2 fruit fly cellular contexts compared by ENCODE assay signal in the genomic region with DNA sequence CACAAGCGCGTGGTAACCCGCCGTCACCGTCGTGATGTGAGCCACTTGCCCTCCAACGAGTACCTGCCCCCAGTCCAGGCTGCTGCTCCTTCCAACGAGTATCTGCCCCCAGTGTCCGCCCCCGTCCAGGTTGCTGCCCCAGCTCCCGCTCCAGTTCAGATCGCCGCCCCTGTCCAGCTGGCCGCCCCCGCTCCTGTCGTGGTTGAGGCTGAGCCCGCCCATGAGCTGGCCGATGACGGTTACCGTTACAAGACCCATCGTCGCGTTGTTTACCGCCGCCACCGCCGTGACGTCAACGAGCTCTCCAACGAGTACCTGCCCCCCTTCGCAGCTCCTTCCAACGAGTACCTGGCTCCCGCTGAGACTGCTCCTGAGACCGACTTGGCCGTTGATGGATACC.
TF ChIP-seq lines count a peak whose summit lies in the region.

No protein-coding gene starts in this region.

- TF ChIP-seq CTCF in whole organism, embryonic (GFP tag; optimal IDR thresholded peaks at IDR 0.05; lab: Kevin White, UChicago) = no peak

TF ChIP-seq in whole organism, embryonic, 481 proteins besides CTCF, POLR2A, EP300 and RAD21 (continues in another document):
- TF ChIP-seq NK7.1 (GFP tag; optimal IDR thresholded peaks at IDR 0.05; lab: Kevin White, UChicago) (no peak), Med (GFP tag; lab: Kevin White, UChicago) (peak; percentile 11), CG10274 (GFP tag; optimal IDR thresholded peaks at IDR 0.05; lab: Kevin White, UChicago) (no peak), CG4282 (GFP tag; optimal IDR thresholded peaks at IDR 0.05; lab: Kevin White, UChicago) (no peak), Bteb2 (GFP tag; optimal IDR thresholded peaks at IDR 0.05; lab: Kevin White, UChicago) (no peak), dysf (GFP tag; IDR thresholded peaks at IDR 0.05; lab: Robert Waterston, UW) (0 out of 3 replicates have a peak, but pooled peaks have one; percentile 25), pros (GFP tag; optimal IDR thresholded peaks at IDR 0.05; lab: Kevin White, UChicago) (no peak), CG2120 (GFP tag; optimal IDR thresholded peaks at IDR 0.05; lab: Kevin White, UChicago) (no peak), cg (GFP tag; optimal IDR thresholded peaks at IDR 0.05; lab: Kevin White, UChicago) (no peak), Hand (GFP tag; optimal IDR thresholded peaks at IDR 0.05; lab: Kevin White, UChicago) (no peak), gro (GFP tag; optimal IDR thresholded peaks at IDR 0.05; lab: Kevin White, UChicago) (no peak), Rfx (GFP tag; IDR thresholded peaks at IDR 0.05; lab: Robert Waterston, UW) (peak; percentile 44), CG6175 (GFP tag; IDR thresholded peaks at IDR 0.05; lab: Robert Waterston, UW) (peak; percentile 10; the same call in 1 of the 3 replicates), sd (tag; optimal IDR thresholded peaks at IDR 0.05; lab: Kevin White, UChicago) (no peak), CG6654 (GFP tag; optimal IDR thresholded peaks at IDR 0.05; lab: Kevin White, UChicago) (no peak), hth (optimal IDR thresholded peaks at IDR 0.05; lab: Kevin White, UChicago) (no peak), pfk (GFP tag; optimal IDR thresholded peaks at IDR 0.05; lab: Kevin White, UChicago) (no peak), kni (GFP tag; optimal IDR thresholded peaks at IDR 0.05; lab: Kevin White, UChicago) (no peak), ttk (GFP tag; IDR thresholded peaks at IDR 0.05; lab: Robert Waterston, UW) (no peak), CG12299 (tag; optimal IDR thresholded peaks at IDR 0.05; lab: Kevin White, UChicago) (no peak), lola (GFP tag; optimal IDR thresholded peaks at IDR 0.05; lab: Kevin White, UChicago) (no peak), CG3847 (GFP tag; IDR thresholded peaks at IDR 0.05; lab: Robert Waterston, UW) (no peak), klu (GFP tag; IDR thresholded peaks at IDR 0.05; lab: Robert Waterston, UW) (peak; percentile 46; the same call in 1 of the 2 replicates), Atf6 (GFP tag; IDR thresholded peaks at IDR 0.05; lab: Robert Waterston, UW) (no peak), insv (GFP tag; optimal IDR thresholded peaks at IDR 0.05; lab: Kevin White, UChicago) (no peak), CG34422 (GFP tag; IDR thresholded peaks at IDR 0.05; lab: Robert Waterston, UW) (no peak), CG9609 (GFP tag; optimal IDR thresholded peaks at IDR 0.05; lab: Kevin White, UChicago) (no peak), slbo (GFP tag; IDR thresholded peaks at IDR 0.05; lab: Robert Waterston, UW) (peak; percentile 46), tll (GFP tag; optimal IDR thresholded peaks at IDR 0.05; lab: Kevin White, UChicago) (no peak), Trl (optimal IDR thresholded peaks at IDR 0.05; lab: Kevin White, UChicago) (no peak), Trl (GFP tag; optimal IDR thresholded peaks at IDR 0.05; lab: Kevin White, UChicago) (no peak), Ada2b (GFP tag; IDR thresholded peaks at IDR 0.05; lab: Robert Waterston, UW) (no peak; the same call in 1 of the 2 replicates), Abd-B (GFP tag; optimal IDR thresholded peaks at IDR 0.05; lab: Kevin White, UChicago) (no peak), Asciz (GFP tag; optimal IDR thresholded peaks at IDR 0.05; lab: Kevin White, UChicago) (no peak), CG17912 (GFP tag; optimal IDR thresholded peaks at IDR 0.05; lab: Kevin White, UChicago) (no peak), peb (GFP tag; IDR thresholded peaks at IDR 0.05; lab: Robert Waterston, UW) (no peak), CG30431 (GFP tag; optimal IDR thresholded peaks at IDR 0.05; lab: Kevin White, UChicago) (no peak), onecut (GFP tag; IDR thresholded peaks at IDR 0.05; lab: Robert Waterston, UW) (no peak), CG8290 (GFP tag; optimal IDR thresholded peaks at IDR 0.05; lab: Kevin White, UChicago) (no peak), CG8290 (tag; optimal IDR thresholded peaks at IDR 0.05; lab: Kevin White, UChicago) (no peak), trh (GFP tag; optimal IDR thresholded peaks at IDR 0.05; lab: Kevin White, UChicago) (no peak), wdn (GFP tag; IDR thresholded peaks at IDR 0.05; lab: Robert Waterston, UW) (no peak), grau (tag; optimal IDR thresholded peaks at IDR 0.05; lab: Kevin White, UChicago) (no peak), CG13123 (GFP tag; optimal IDR thresholded peaks at IDR 0.05; lab: Kevin White, UChicago) (no peak), H2.0 (GFP tag; IDR thresholded peaks at IDR 0.05; lab: Robert Waterston, UW) (no peak), Mad (GFP tag; optimal IDR thresholded peaks at IDR 0.05; lab: Kevin White, UChicago) (no peak)

TF ChIP-seq in whole organism, pupa, 21 proteins besides CTCF, POLR2A, EP300 and RAD21:
- TF ChIP-seq CG4496 (GFP tag; IDR thresholded peaks at IDR 0.05; lab: Robert Waterston, UW) (0 out of 3 replicates have a peak, but pooled peaks have one; percentile 13), CG14655 (GFP tag; optimal IDR thresholded peaks at IDR 0.05; lab: Kevin White, UChicago) (no peak), fd96Ca (GFP tag; IDR thresholded peaks at IDR 0.05; lab: Robert Waterston, UW) (peak; percentile 52; the same call in 1 of the 3 replicates)
